Worm (Caenorhabditis elegans) whole organism, young adult: ENCODE results near the gene rbm-7.

Source experiments
- F52B5.7 ChIP-seq: sonication (generic microtip); optimal IDR thresholded peaks from 2 replicates; lab custom pipeline; 2016; ENCODE audit warnings: mild to moderate bottlenecking, missing genetic modification characterization, missing compliant biosample characterization
- K12H6.12 ChIP-seq: fragments of 200-800 bp; sonication (Bioruptor generic); optimal IDR thresholded peaks from 2 replicates; lab custom pipeline; 2018; ENCODE audit warnings: mild to moderate bottlenecking, missing genetic modification characterization, missing compliant biosample characterization
- athp-1 ChIP-seq: sonication (generic microtip); optimal IDR thresholded peaks from 2 replicates; lab custom pipeline; 2017; ENCODE audit warnings: mild to moderate bottlenecking, missing genetic modification characterization, missing compliant biosample characterization
- cebp-2 ChIP-seq: fragments of 200-800 bp; sonication (Bioruptor generic); IDR thresholded peaks from 2 replicates; pipeline ENCODE4 v1.3.6; 2022; ENCODE audit warnings: missing genetic modification characterization, missing compliant biosample characterization
- efl-1 ChIP-seq: fragments of 150-350 bp; optimal IDR thresholded peaks from 2 replicates; lab custom pipeline; 2014; ENCODE audit warnings: missing biosample characterization, missing genetic modification reagents, missing genetic modification characterization
- egrh-3 ChIP-seq: fragments of 200-800 bp; sonication (Bioruptor generic); IDR thresholded peaks from 2 replicates; pipeline ENCODE4 v1.3.6; 2022; ENCODE audit warnings: missing genetic modification reagents, missing genetic modification characterization, missing compliant biosample characterization
- nfyb-1 ChIP-seq: fragments of 200-800 bp; sonication (Bioruptor generic); IDR thresholded peaks from 2 replicates; pipeline ENCODE4 v1.3.6; 2022; ENCODE audit warnings: missing genetic modification reagents, missing genetic modification characterization, missing compliant biosample characterization
- nhr-179 ChIP-seq: sonication (generic microtip); optimal IDR thresholded peaks from 2 replicates; lab custom pipeline; 2016; ENCODE audit warnings: mild to moderate bottlenecking, missing genetic modification characterization, missing compliant biosample characterization
- sdz-38 ChIP-seq: sonication (generic microtip); optimal IDR thresholded peaks from 2 replicates; lab custom pipeline; 2016; ENCODE audit warnings: missing genotype, missing genetic modification characterization, missing compliant biosample characterization
- ztf-22 ChIP-seq: fragments of 200-800 bp; sonication (Bioruptor generic); optimal IDR thresholded peaks from 2 replicates; lab custom pipeline; 2018; ENCODE audit warnings: mild to moderate bottlenecking, missing genetic modification characterization, moderate library complexity, missing compliant biosample characterization

- TF ChIP-seq ztf-22 (GFP tag; lab: Kevin White, UChicago): no peak
- no peak for TF ChIP-seq cebp-2 (GFP tag; lab: Robert Waterston, UW)
- no peak for TF ChIP-seq efl-1 (GFP tag; lab: Kevin White, UChicago)
- no peak for TF ChIP-seq nfyb-1 (GFP tag; lab: Robert Waterston, UW)
- TF ChIP-seq athp-1 (tag; lab: Kevin White, UChicago): no peak
- no peak for TF ChIP-seq sdz-38 (tag; lab: Kevin White, UChicago)
- no peak for TF ChIP-seq F52B5.7
- no peak for TF ChIP-seq egrh-3 (GFP tag; lab: Robert Waterston, UW)
- TF ChIP-seq K12H6.12 (tag; lab: Kevin White, UChicago): no peak
- TF ChIP-seq nhr-179 (tag; lab: Kevin White, UChicago): no peak
Measured at ce11 chrIII:12920810-12921209, 10.9 kb downstream of the rbm-7 start.
